Fruit fly (Drosophila melanogaster) whole organism, embryonic: ENCODE measurements around the gene CG17190.

ENCODE experiments used
- Bdp1 ChIP-seq: fragments of 200-800 bp; sonication (Bioruptor generic); optimal IDR thresholded peaks from 3 replicates; lab custom pipeline; 2016; ENCODE audit warnings: missing biosample characterization, missing genetic modification characterization
- Blimp-1 ChIP-seq: fragments of 200-800 bp; sonication (Bioruptor generic); optimal IDR thresholded peaks from 3 replicates; lab custom pipeline; 2018; ENCODE audit warnings: missing biosample characterization, missing genetic modification characterization, mild to moderate bottlenecking, moderate library complexity, missing genetic modification reagents
- CG1024 ChIP-seq: fragments of 200-800 bp; sonication (Bioruptor generic); IDR thresholded peaks from 2 replicates; pipeline ENCODE4 v1.3.6; 2022; ENCODE audit warnings: missing biosample characterization, missing genetic modification characterization
- CG11696 ChIP-seq: fragments of 200-800 bp; sonication (Bioruptor generic); IDR thresholded peaks from 2 replicates; pipeline ENCODE4 v1.3.6; 2022; ENCODE audit warnings: missing biosample characterization, missing genetic modification characterization
- CG12155 ChIP-seq: fragments of 200-800 bp; sonication (Bioruptor generic); optimal IDR thresholded peaks from 3 replicates; lab custom pipeline; 2016; ENCODE audit warnings: missing biosample characterization, missing genetic modification characterization
- CG12391 ChIP-seq: fragments of 200-800 bp; sonication (Bioruptor generic); optimal IDR thresholded peaks from 3 replicates; lab custom pipeline; 2018; ENCODE audit warnings: missing biosample characterization, mild to moderate bottlenecking, missing genetic modification characterization, moderate library complexity
- CG13894 ChIP-seq: fragments of 200-800 bp; sonication (Bioruptor generic); optimal IDR thresholded peaks from 3 replicates; lab custom pipeline; 2018; ENCODE audit warnings: missing biosample characterization, mild to moderate bottlenecking, missing genetic modification characterization, moderate library complexity
- CG14014 ChIP-seq: fragments of 200-800 bp; sonication (Bioruptor generic); IDR thresholded peaks from 2 replicates; pipeline ENCODE4 v1.3.6; 2022; ENCODE audit warnings: missing biosample characterization, missing genetic modification characterization
- CG3407 ChIP-seq: fragments of 200-800 bp; sonication (Bioruptor generic); optimal IDR thresholded peaks from 2 replicates; lab custom pipeline; 2018; ENCODE audit warnings: missing biosample characterization, mild to moderate bottlenecking, missing genetic modification characterization
- CG34422 ChIP-seq: fragments of 200-800 bp; sonication (Bioruptor generic); IDR thresholded peaks from 3 replicates; pipeline ENCODE4 v1.3.6; 2022; ENCODE audit warnings: missing biosample characterization, missing genetic modification characterization
- CG4820 ChIP-seq: fragments of 200-800 bp; sonication (Bioruptor generic); optimal IDR thresholded peaks from 3 replicates; lab custom pipeline; 2016; ENCODE audit warnings: missing biosample characterization, missing genetic modification characterization
- CG6689 ChIP-seq: fragments of 200-800 bp; sonication (Bioruptor generic); IDR thresholded peaks from 2 replicates; pipeline ENCODE4 v1.3.6; 2022; ENCODE audit warnings: missing biosample characterization, missing genetic modification characterization
- CG6791 ChIP-seq: fragments of 200-800 bp; sonication (Bioruptor generic); IDR thresholded peaks from 3 replicates; pipeline ENCODE4 v1.3.6; 2022; ENCODE audit warnings: missing biosample characterization, missing genetic modification characterization; ENCODE audit not compliant: partially characterized antibody
- CG8089 ChIP-seq: fragments of 200-800 bp; sonication (Bioruptor generic); optimal IDR thresholded peaks from 3 replicates; lab custom pipeline; 2016; ENCODE audit warnings: missing biosample characterization, missing genetic modification characterization
- CG8281 ChIP-seq: fragments of 200-800 bp; sonication (Bioruptor generic); optimal IDR thresholded peaks from 2 replicates; lab custom pipeline; 2018; ENCODE audit warnings: missing biosample characterization, mild to moderate bottlenecking, missing genetic modification characterization, moderate library complexity
- Doc3 ChIP-seq: fragments of 200-800 bp; sonication (Bioruptor generic); IDR thresholded peaks from 3 replicates; pipeline ENCODE4 v1.3.6; 2022; ENCODE audit warnings: missing biosample characterization, missing genetic modification characterization; ENCODE audit not compliant: partially characterized antibody
- Drgx ChIP-seq: fragments of 200-800 bp; sonication (Bioruptor generic); IDR thresholded peaks from 2 replicates; pipeline ENCODE4 v1.3.6; 2022; ENCODE audit warnings: missing biosample characterization, missing genetic modification characterization
- Fer3 ChIP-seq: fragments of 200-800 bp; sonication (Bioruptor generic); optimal IDR thresholded peaks from 2 replicates; lab custom pipeline; 2018; ENCODE audit warnings: missing biosample characterization, mild to moderate bottlenecking, missing genetic modification characterization, moderate library complexity
- Hey ChIP-seq: fragments of 200-800 bp; sonication (Bioruptor generic); optimal IDR thresholded peaks from 3 replicates; lab custom pipeline; 2018; ENCODE audit warnings: missing biosample characterization, mild to moderate bottlenecking, missing genetic modification characterization
- HmgD ChIP-seq: fragments of 200-800 bp; sonication (Bioruptor generic); optimal IDR thresholded peaks from 3 replicates; lab custom pipeline; 2016; ENCODE audit warnings: missing biosample characterization, missing genetic modification characterization
- MESR4 ChIP-seq: fragments of 200-800 bp; sonication (Bioruptor generic); optimal IDR thresholded peaks from 2 replicates; lab custom pipeline; 2018; ENCODE audit warnings: missing biosample characterization, mild to moderate bottlenecking, missing genetic modification characterization, moderate library complexity
- MTF-1 ChIP-seq: fragments of 200-800 bp; sonication (Bioruptor generic); optimal IDR thresholded peaks from 2 replicates; lab custom pipeline; 2018; ENCODE audit warnings: missing biosample characterization, mild to moderate bottlenecking, missing genetic modification characterization, borderline replicate concordance
- NfI ChIP-seq: fragments of 200-800 bp; sonication (Bioruptor generic); optimal IDR thresholded peaks from 3 replicates; lab custom pipeline; 2018; ENCODE audit warnings: missing biosample characterization, mild to moderate bottlenecking, missing genetic modification characterization, moderate library complexity
- Oli ChIP-seq: fragments of 200-800 bp; sonication (Bioruptor generic); optimal IDR thresholded peaks from 2 replicates; lab custom pipeline; 2018; ENCODE audit warnings: missing biosample characterization, mild to moderate bottlenecking, missing genetic modification characterization, moderate library complexity
- PHDP ChIP-seq: fragments of 200-800 bp; sonication (Bioruptor generic); optimal IDR thresholded peaks from 3 replicates; lab custom pipeline; 2018; ENCODE audit warnings: missing biosample characterization, mild to moderate bottlenecking, missing genetic modification characterization, moderate library complexity
- TFAM ChIP-seq: fragments of 200-800 bp; sonication (Bioruptor generic); optimal IDR thresholded peaks from 2 replicates; lab custom pipeline; 2017; ENCODE audit warnings: missing biosample characterization, missing genetic modification characterization, inconsistent platforms
- cato ChIP-seq: fragments of 200-800 bp; sonication (Bioruptor generic); optimal IDR thresholded peaks from 2 replicates; lab custom pipeline; 2016; ENCODE audit warnings: missing biosample characterization, missing genetic modification characterization, borderline replicate concordance
- cg ChIP-seq: fragments of 200-800 bp; sonication (Bioruptor generic); optimal IDR thresholded peaks from 3 replicates; lab custom pipeline; 2019; ENCODE audit warnings: missing biosample characterization, mild to moderate bottlenecking, missing genetic modification characterization, moderate library complexity
- dati ChIP-seq: fragments of 200-800 bp; sonication (Bioruptor generic); IDR thresholded peaks from 2 replicates; pipeline ENCODE4 v1.3.6; 2022; ENCODE audit warnings: missing biosample characterization, missing genetic modification characterization
- dmrt11E ChIP-seq: fragments of 200-800 bp; sonication (Bioruptor generic); optimal IDR thresholded peaks from 3 replicates; lab custom pipeline; 2018; ENCODE audit warnings: missing biosample characterization, mild to moderate bottlenecking, missing genetic modification characterization, moderate library complexity
- dmrt99B ChIP-seq: fragments of 200-800 bp; sonication (Bioruptor generic); optimal IDR thresholded peaks from 2 replicates; lab custom pipeline; 2018; ENCODE audit warnings: missing biosample characterization, mild to moderate bottlenecking, missing genetic modification characterization, moderate library complexity
- ems ChIP-seq: fragments of 200-800 bp; sonication (Bioruptor generic); optimal IDR thresholded peaks from 3 replicates; lab custom pipeline; 2016; ENCODE audit warnings: missing biosample characterization, missing genetic modification characterization
- ewg ChIP-seq: fragments of 200-800 bp; sonication (Bioruptor generic); optimal IDR thresholded peaks from 3 replicates; lab custom pipeline; 2017; ENCODE audit warnings: mild to moderate bottlenecking, missing biosample characterization, missing genetic modification reagents, missing genetic modification characterization
- eyg ChIP-seq: fragments of 200-800 bp; sonication (Bioruptor generic); optimal IDR thresholded peaks from 3 replicates; lab custom pipeline; 2016; ENCODE audit warnings: missing biosample characterization, missing genetic modification characterization
- fd3F ChIP-seq: fragments of 200-800 bp; sonication (Bioruptor generic); optimal IDR thresholded peaks from 2 replicates; lab custom pipeline; 2018; ENCODE audit warnings: missing biosample characterization, mild to moderate bottlenecking, missing genetic modification characterization, moderate library complexity
- grau ChIP-seq: fragments of 200-800 bp; optimal IDR thresholded peaks from 3 replicates; lab custom pipeline; 2019; ENCODE audit warnings: missing biosample characterization, mild to moderate bottlenecking, missing genetic modification characterization, moderate library complexity
- hth ChIP-seq: fragments of >200 bp; optimal IDR thresholded peaks from 2 replicates; lab custom pipeline; 2017; ENCODE audit warnings: inconsistent platforms
- insv ChIP-seq, 2 experiments: fragments of 200-800 bp; sonication (Bioruptor generic); optimal IDR thresholded peaks; 3 replicates each; lab custom pipeline; 2016 to 2018; ENCODE audit warnings: missing biosample characterization in 2 of 2, missing genetic modification characterization in 2 of 2
- inv ChIP-seq: fragments of 200-800 bp; sonication (Bioruptor generic); IDR thresholded peaks from 2 replicates; pipeline ENCODE4 v1.3.6; 2022; ENCODE audit warnings: missing biosample characterization, missing genetic modification characterization; ENCODE audit not compliant: partially characterized antibody
- lab ChIP-seq: fragments of 200-800 bp; sonication (Bioruptor generic); optimal IDR thresholded peaks from 3 replicates; lab custom pipeline; 2017; ENCODE audit warnings: missing biosample characterization, missing genetic modification characterization, mild to moderate bottlenecking, moderate library complexity, missing genetic modification reagents
- lilli ChIP-seq: fragments of 200-800 bp; sonication (Bioruptor generic); optimal IDR thresholded peaks from 3 replicates; lab custom pipeline; 2016; ENCODE audit warnings: missing biosample characterization, missing genetic modification characterization
- luna ChIP-seq: fragments of 200-800 bp; sonication (Bioruptor generic); optimal IDR thresholded peaks from 2 replicates; lab custom pipeline; 2016; ENCODE audit warnings: missing biosample characterization, missing genetic modification characterization
- nau ChIP-seq: fragments of 200-800 bp; sonication (Bioruptor generic); optimal IDR thresholded peaks from 3 replicates; lab custom pipeline; 2017; ENCODE audit warnings: missing biosample characterization, mild to moderate bottlenecking, missing genetic modification characterization, missing genetic modification reagents
- nmo ChIP-seq: fragments of 200-800 bp; sonication (Bioruptor generic); optimal IDR thresholded peaks from 2 replicates; lab custom pipeline; 2018; ENCODE audit warnings: missing biosample characterization, mild to moderate bottlenecking, missing genetic modification characterization, moderate library complexity
- onecut ChIP-seq: fragments of 200-800 bp; sonication (Bioruptor generic); IDR thresholded peaks from 2 replicates; pipeline ENCODE4 v1.3.6; 2022; ENCODE audit warnings: missing biosample characterization, missing genetic modification characterization
- otp ChIP-seq: fragments of 200-800 bp; sonication (Bioruptor generic); IDR thresholded peaks from 3 replicates; pipeline ENCODE4, ENCODE4 v1.3.6; 2022; ENCODE audit warnings: missing biosample characterization, missing genetic modification characterization
- repo ChIP-seq: fragments of 200-800 bp; sonication (Bioruptor generic); optimal IDR thresholded peaks from 2 replicates; lab custom pipeline; 2016; ENCODE audit warnings: missing biosample characterization, missing genetic modification characterization
- sisA ChIP-seq: fragments of 200-800 bp; sonication (Bioruptor generic); IDR thresholded peaks from 2 replicates; pipeline ENCODE4 v1.3.6; 2022; ENCODE audit warnings: missing biosample characterization, missing genetic modification characterization
- tap ChIP-seq: fragments of 200-800 bp; optimal IDR thresholded peaks from 3 replicates; lab custom pipeline; 2019; ENCODE audit warnings: missing biosample characterization, mild to moderate bottlenecking, missing genetic modification characterization, moderate library complexity
- twi ChIP-seq: fragments of 200-800 bp; optimal IDR thresholded peaks from 2 replicates; lab custom pipeline; 2019; ENCODE audit warnings: missing biosample characterization, mild to moderate bottlenecking, missing genetic modification characterization, moderate library complexity

The CG17190 gene

dm6 chr3R:19998418-19998817 lies 14.9 kb downstream of the CG17190 start (continued):
- peak; percentile 22 for TF ChIP-seq CG8281 (tag; lab: Kevin White, UChicago)
- peak; percentile 82 for TF ChIP-seq dmrt11E
- TF ChIP-seq lilli (GFP tag; lab: Kevin White, UChicago): peak; percentile 61
- TF ChIP-seq onecut: peak; percentile 71
- TF ChIP-seq PHDP: peak; percentile 71
- no peak for TF ChIP-seq inv (GFP tag; lab: Robert Waterston, UW)
- TF ChIP-seq MESR4: no peak
- TF ChIP-seq CG6689 (GFP tag; lab: Robert Waterston, UW): peak; percentile 75
- peak; percentile 62 for TF ChIP-seq cato (GFP tag; lab: Kevin White, UChicago)
- peak; percentile 75 for TF ChIP-seq lab (GFP tag; lab: Kevin White, UChicago)
- TF ChIP-seq sisA (GFP tag; lab: Robert Waterston, UW): peak; percentile 85
- peak; percentile 60 for TF ChIP-seq Fer3
- TF ChIP-seq cg (GFP tag; lab: Kevin White, UChicago): no peak
- peak; percentile 73 for TF ChIP-seq CG3407 (GFP tag; lab: Kevin White, UChicago)
- TF ChIP-seq dati: no peak
- no peak; the same call in none of the 3 replicates for TF ChIP-seq CG34422 (GFP tag; lab: Robert Waterston, UW)
- peak; percentile 9 for TF ChIP-seq TFAM (GFP tag; lab: Kevin White, UChicago)
- peak; percentile 74 for TF ChIP-seq nmo
- peak; percentile 77 for TF ChIP-seq CG4820 (GFP tag; lab: Kevin White, UChicago)
- TF ChIP-seq twi: peak; percentile 14
- peak; percentile 86 for TF ChIP-seq Blimp-1
- TF ChIP-seq eyg (GFP tag; lab: Kevin White, UChicago): no peak
- no peak for TF ChIP-seq MTF-1 (GFP tag; lab: Kevin White, UChicago)
- TF ChIP-seq otp: peak; percentile 86
- TF ChIP-seq CG12391 (tag; lab: Kevin White, UChicago): peak; percentile 77
- TF ChIP-seq Drgx (GFP tag; lab: Robert Waterston, UW): peak; percentile 72
- TF ChIP-seq CG8089: no peak
- peak; percentile 84 for TF ChIP-seq dmrt99B (tag; lab: Kevin White, UChicago)
- TF ChIP-seq luna (GFP tag; lab: Kevin White, UChicago): no peak
- TF ChIP-seq nau (GFP tag; lab: Kevin White, UChicago): peak; percentile 12
- TF ChIP-seq HmgD: no peak
- TF ChIP-seq Hey: no peak
- peak; percentile 52 for TF ChIP-seq CG12155
- peak; percentile 50 for TF ChIP-seq repo (GFP tag; lab: Kevin White, UChicago)
- TF ChIP-seq fd3F (GFP tag; lab: Kevin White, UChicago): peak; percentile 15
- TF ChIP-seq CG6791 (GFP tag; lab: Robert Waterston, UW): no peak
- 0 out of 2 replicates have a peak, but pooled peaks have one; percentile 45 for TF ChIP-seq CG11696
- TF ChIP-seq Bdp1: peak; percentile 53
- TF ChIP-seq NfI (GFP tag; lab: Kevin White, UChicago): peak; percentile 62
- no peak for TF ChIP-seq insv (GFP tag; optimal IDR thresholded peaks at IDR 0.05; lab: Kevin White, UChicago)
- peak; percentile 23 for TF ChIP-seq ems
- TF ChIP-seq tap (tag; lab: Kevin White, UChicago): peak; percentile 72
- no peak for TF ChIP-seq hth (lab: Kevin White, UChicago)
- peak; percentile 84 for TF ChIP-seq Oli (tag; lab: Kevin White, UChicago)
- TF ChIP-seq CG14014: peak; percentile 59
- TF ChIP-seq ewg: peak; percentile 67
- TF ChIP-seq CG1024 (GFP tag; lab: Robert Waterston, UW): no peak
- peak; percentile 95 for TF ChIP-seq grau
- no peak for TF ChIP-seq Doc3 (GFP tag; lab: Robert Waterston, UW)
- no peak for TF ChIP-seq CG13894
